Worm (Caenorhabditis elegans): ENCODE results near the gene fbxb-82.

- TF ChIP-seq ztf-11 (tag; optimal IDR thresholded peaks at IDR 0.05) (no peak), unc-120 (tag; optimal IDR thresholded peaks at IDR 0.05; ENCODE audit: poor library complexity, severe bottlenecking) (no peak), unc-62 (GFP tag; optimal IDR thresholded peaks at IDR 0.05) (no peak), lin-13 (tag; optimal IDR thresholded peaks at IDR 0.05) (no peak)
Measured at ce11 chrIII:175733-176132, 32.7 kb upstream of the fbxb-82 start, which contains the start of gene clec-148.

Measured in whole organism, mixed stage, embryonic.